Worm (Caenorhabditis elegans): ENCODE results near the gene srt-38.

- no peak for TF ChIP-seq ceh-36 (tag; optimal IDR thresholded peaks at IDR 0.05)
- no peak for TF ChIP-seq ama-1 (optimal IDR thresholded peaks at IDR 0.05)
- TF ChIP-seq F13C5.2 (tag; optimal IDR thresholded peaks at IDR 0.05) = no peak
- no peak for TF ChIP-seq flt-1 (GFP tag; IDR thresholded peaks at IDR 0.05)
- no peak for TF ChIP-seq B0310.2 (tag; optimal IDR thresholded peaks at IDR 0.05)
Observed at ce11 chrV:4299741-4300140, 28.6 kb upstream of the srt-38 start, which contains the start of gene ZC132.3.
